Worm (Caenorhabditis elegans) whole organism, mixed stage, embryonic: Measurements from ENCODE around the gene mvk-1.

Experiments
- ceh-83 ChIP-seq: fragments of 200-800 bp; sonication (Bioruptor generic); optimal IDR thresholded peaks from 2 replicates; lab custom pipeline; 2018; ENCODE audit warnings: mild to moderate bottlenecking, missing genetic modification characterization, missing compliant biosample characterization
- ces-1 ChIP-seq: fragments of 150-350 bp; optimal IDR thresholded peaks from 2 replicates; lab custom pipeline; 2014; ENCODE audit warnings: missing biosample characterization, missing genetic modification reagents, missing genetic modification characterization
- elt-3 ChIP-seq: fragments of 150-350 bp; optimal IDR thresholded peaks from 2 replicates; lab custom pipeline; 2014; ENCODE audit warnings: missing biosample characterization, missing genetic modification characterization
- lin-13 ChIP-seq: fragments of 150-350 bp; optimal IDR thresholded peaks from 2 replicates; lab custom pipeline; 2014; ENCODE audit warnings: missing biosample characterization, missing genetic modification characterization
- mab-5 ChIP-seq: fragments of 150-350 bp; optimal IDR thresholded peaks from 2 replicates; lab custom pipeline; 2014; ENCODE audit warnings: missing biosample characterization, missing genetic modification characterization
- mls-2 ChIP-seq: sonication (generic microtip); optimal IDR thresholded peaks from 2 replicates; lab custom pipeline; 2016; ENCODE audit warnings: mild to moderate bottlenecking, missing genetic modification characterization, moderate library complexity, missing compliant biosample characterization
- nhr-12 ChIP-seq: fragments of 150-350 bp; optimal IDR thresholded peaks from 2 replicates; lab custom pipeline; 2014; ENCODE audit warnings: missing biosample characterization, missing genetic modification characterization
- nhr-28 ChIP-seq: fragments of 150-350 bp; optimal IDR thresholded peaks from 2 replicates; lab custom pipeline; 2014; ENCODE audit warnings: missing biosample characterization, missing genetic modification characterization
- nhr-76 ChIP-seq: sonication (generic microtip); optimal IDR thresholded peaks from 2 replicates; lab custom pipeline; 2017; ENCODE audit warnings: missing biosample characterization, missing genetic modification characterization
- snpc-4 ChIP-seq: fragments of 150-350 bp; optimal IDR thresholded peaks from 2 replicates; lab custom pipeline; 2014; ENCODE audit warnings: missing biosample characterization, missing genetic modification characterization
- unc-62 ChIP-seq: fragments of 150-350 bp; optimal IDR thresholded peaks from 2 replicates; lab custom pipeline; 2014; ENCODE audit warnings: missing biosample characterization, missing genetic modification reagents, missing genetic modification characterization
- ztf-11 ChIP-seq: fragments of 150-350 bp; optimal IDR thresholded peaks from 2 replicates; lab custom pipeline; 2014; ENCODE audit warnings: missing biosample characterization, missing genetic modification characterization

ce11 chrIII:6087705-6088359, 48.2 kb downstream of the mvk-1 start, which contains the start of gene wht-1:
- no peak for TF ChIP-seq snpc-4 (tag; lab: Kevin White, UChicago)
- TF ChIP-seq nhr-76 (tag; lab: Kevin White, UChicago): no peak
- TF ChIP-seq lin-13 (tag; lab: Kevin White, UChicago): no peak
- no peak for TF ChIP-seq ztf-11 (tag; lab: Kevin White, UChicago)
- TF ChIP-seq elt-3 (tag; lab: Kevin White, UChicago): no peak
- TF ChIP-seq unc-62 (GFP tag; lab: Kevin White, UChicago): no peak
- TF ChIP-seq ceh-83 (GFP tag; lab: Kevin White, UChicago): no peak
- TF ChIP-seq mab-5 (tag; lab: Kevin White, UChicago): no peak
- TF ChIP-seq nhr-28 (tag; lab: Kevin White, UChicago): no peak
- no peak for TF ChIP-seq nhr-12
- TF ChIP-seq ces-1 (GFP tag; lab: Kevin White, UChicago): no peak
- no peak for TF ChIP-seq mls-2 (tag; lab: Kevin White, UChicago)
